ENCODE assay signal across 3 worm cellular contexts in genomic region chrX:3089423-3089822, ce11.
TF ChIP-seq lines count a peak whose summit lies in the region.

TSS of gene pccb-1 (plus strand) at chrX:3089549.

TF ChIP-seq in whole organism, L1 larva, 84 proteins besides CTCF, POLR2A, EP300 and RAD21:
- TF ChIP-seq elt-2 (tag; optimal IDR thresholded peaks at IDR 0.05; lab: Kevin White, UChicago) (no peak), efl-1 (optimal IDR thresholded peaks at IDR 0.05; lab: Kevin White, UChicago) (no peak), efl-1 (GFP tag; optimal IDR thresholded peaks at IDR 0.05 in 1 of 2; lab: Kevin White, UChicago) (peak in 1 of 2 experiments; percentile 91), ces-1 (GFP tag; optimal IDR thresholded peaks at IDR 0.05; lab: Kevin White, UChicago) (no peak), pax-3 (tag; optimal IDR thresholded peaks at IDR 0.05; lab: Kevin White, UChicago) (no peak), rnt-1 (tag; optimal IDR thresholded peaks at IDR 0.05; lab: Kevin White, UChicago) (no peak), pqm-1 (tag; optimal IDR thresholded peaks at IDR 0.05; lab: Kevin White, UChicago) (no peak), C34B4.2 (tag; optimal IDR thresholded peaks at IDR 0.05; lab: Kevin White, UChicago) (no peak), isw-1 (GFP tag; IDR thresholded peaks at IDR 0.05; lab: Robert Waterston, UW) (no peak), blmp-1 (tag; optimal IDR thresholded peaks at IDR 0.05; lab: Kevin White, UChicago) (peak; percentile 54), dpl-1 (GFP tag; optimal IDR thresholded peaks at IDR 0.05; lab: Kevin White, UChicago) (peak in 1 of 3 experiments; percentile 10), tlp-1 (tag; optimal IDR thresholded peaks at IDR 0.05; lab: Kevin White, UChicago) (no peak)

TF ChIP-seq in whole organism, mixed stage, embryonic, 35 proteins besides CTCF, POLR2A, EP300 and RAD21:
- TF ChIP-seq hlh-1 (tag; optimal IDR thresholded peaks at IDR 0.05; lab: Kevin White, UChicago) (peak; percentile 35), snpc-4 (tag; optimal IDR thresholded peaks at IDR 0.05; lab: Kevin White, UChicago) (no peak)

TF ChIP-seq in whole organism, young adult, 124 proteins besides CTCF, POLR2A, EP300 and RAD21:
- no peak for TF ChIP-seq K11D2.4 (GFP tag; IDR thresholded peaks at IDR 0.05; lab: Robert Waterston, UW)
- TF ChIP-seq efl-1 (GFP tag; optimal IDR thresholded peaks at IDR 0.05; lab: Kevin White, UChicago) = peak; percentile 31
